Fruit fly (Drosophila melanogaster) whole organism, embryonic: ENCODE results near the gene CG4957.

Experiments used
- Abd-B ChIP-seq: fragments of 200-800 bp; sonication (Bioruptor generic); optimal IDR thresholded peaks from 2 replicates; lab custom pipeline; 2018; ENCODE audit warnings: missing biosample characterization, mild to moderate bottlenecking, missing genetic modification characterization, moderate library complexity
- Atf3 ChIP-seq: fragments of 200-800 bp; sonication (Bioruptor generic); optimal IDR thresholded peaks from 3 replicates; lab custom pipeline; 2016; ENCODE audit warnings: missing biosample characterization, missing genetic modification characterization
- B-H2 ChIP-seq: fragments of 200-800 bp; sonication (Bioruptor generic); optimal IDR thresholded peaks from 2 replicates; lab custom pipeline; 2018; ENCODE audit warnings: missing biosample characterization, mild to moderate bottlenecking, missing genetic modification characterization
- Bgb ChIP-seq: fragments of 200-800 bp; sonication (Bioruptor generic); IDR thresholded peaks from 2 replicates; pipeline ENCODE4 v1.3.6; 2022; ENCODE audit warnings: missing biosample characterization, missing genetic modification characterization; ENCODE audit not compliant: partially characterized antibody
- CG10959 ChIP-seq: fragments of 200-800 bp; sonication (Bioruptor generic); IDR thresholded peaks from 2 replicates; pipeline ENCODE4 v1.3.6; 2022; ENCODE audit warnings: missing biosample characterization, missing genetic modification characterization
- CG10979 ChIP-seq: fragments of 200-800 bp; sonication (Bioruptor generic); optimal IDR thresholded peaks from 2 replicates; lab custom pipeline; 2018; ENCODE audit warnings: missing biosample characterization, mild to moderate bottlenecking, missing genetic modification characterization, moderate library complexity
- CG11504 ChIP-seq: fragments of 200-800 bp; sonication (Bioruptor generic); optimal IDR thresholded peaks from 3 replicates; lab custom pipeline; 2019; ENCODE audit warnings: missing biosample characterization, mild to moderate bottlenecking, missing genetic modification characterization, moderate library complexity
- CG11695 ChIP-seq: fragments of 200-800 bp; sonication (Bioruptor generic); IDR thresholded peaks from 3 replicates; pipeline ENCODE4 v1.3.6; 2022; ENCODE audit warnings: missing biosample characterization, missing genetic modification characterization
- CG13123 ChIP-seq: fragments of 200-800 bp; sonication (Bioruptor generic); optimal IDR thresholded peaks from 2 replicates; lab custom pipeline; 2016; ENCODE audit warnings: missing biosample characterization, missing genetic modification characterization
- CG13424 ChIP-seq: fragments of 200-800 bp; sonication (Bioruptor generic); optimal IDR thresholded peaks from 2 replicates; lab custom pipeline; 2019; ENCODE audit warnings: missing biosample characterization, mild to moderate bottlenecking, missing genetic modification characterization, moderate library complexity
- CG15269 ChIP-seq: fragments of 200-800 bp; sonication (Bioruptor generic); optimal IDR thresholded peaks from 2 replicates; lab custom pipeline; 2018; ENCODE audit warnings: missing biosample characterization, mild to moderate bottlenecking, missing genetic modification characterization, moderate library complexity
- CG17359 ChIP-seq: fragments of 200-800 bp; sonication (Bioruptor generic); optimal IDR thresholded peaks from 3 replicates; lab custom pipeline; 2018; ENCODE audit warnings: missing biosample characterization, mild to moderate bottlenecking, missing genetic modification characterization, moderate library complexity
- CG18262 ChIP-seq: fragments of 200-800 bp; optimal IDR thresholded peaks from 3 replicates; lab custom pipeline; 2019; ENCODE audit warnings: missing biosample characterization, mild to moderate bottlenecking, missing genetic modification characterization, moderate library complexity
- CG18599 ChIP-seq: fragments of 200-800 bp; sonication (Bioruptor generic); optimal IDR thresholded peaks from 3 replicates; lab custom pipeline; 2017; ENCODE audit warnings: missing biosample characterization, missing genetic modification characterization, mild to moderate bottlenecking, moderate library complexity, missing genetic modification reagents
- CG2120 ChIP-seq: fragments of 200-800 bp; sonication (Bioruptor generic); optimal IDR thresholded peaks from 3 replicates; lab custom pipeline; 2016; ENCODE audit warnings: missing biosample characterization, missing genetic modification characterization
- CG2712 ChIP-seq: fragments of 200-800 bp; optimal IDR thresholded peaks from 3 replicates; lab custom pipeline; 2019; ENCODE audit warnings: missing biosample characterization, mild to moderate bottlenecking, missing genetic modification characterization, moderate library complexity
- CG32772 ChIP-seq: fragments of 200-800 bp; sonication (Bioruptor generic); IDR thresholded peaks from 2 replicates; pipeline ENCODE4 v1.3.6; 2022; ENCODE audit warnings: missing biosample characterization, missing genetic modification characterization
- CG3407 ChIP-seq: fragments of 200-800 bp; sonication (Bioruptor generic); optimal IDR thresholded peaks from 2 replicates; lab custom pipeline; 2018; ENCODE audit warnings: missing biosample characterization, mild to moderate bottlenecking, missing genetic modification characterization
- CG34224 ChIP-seq: fragments of 200-800 bp; sonication (Bioruptor generic); IDR thresholded peaks from 3 replicates; pipeline ENCODE4 v1.3.6; 2022; ENCODE audit warnings: missing biosample characterization, missing genetic modification characterization; ENCODE audit not compliant: partially characterized antibody
- D19B ChIP-seq: fragments of 200-800 bp; sonication (Bioruptor generic); optimal IDR thresholded peaks from 2 replicates; lab custom pipeline; 2017; ENCODE audit warnings: missing biosample characterization, mild to moderate bottlenecking, missing genetic modification characterization
- Doc3 ChIP-seq: fragments of 200-800 bp; sonication (Bioruptor generic); IDR thresholded peaks from 3 replicates; pipeline ENCODE4 v1.3.6; 2022; ENCODE audit warnings: missing biosample characterization, missing genetic modification characterization; ENCODE audit not compliant: partially characterized antibody
- Gsc ChIP-seq: fragments of 200-800 bp; sonication (Bioruptor generic); IDR thresholded peaks from 2 replicates; pipeline ENCODE4 v1.3.6; 2022; ENCODE audit warnings: missing biosample characterization, missing genetic modification characterization
- MESR4 ChIP-seq: fragments of 200-800 bp; sonication (Bioruptor generic); optimal IDR thresholded peaks from 2 replicates; lab custom pipeline; 2018; ENCODE audit warnings: missing biosample characterization, mild to moderate bottlenecking, missing genetic modification characterization, moderate library complexity
- Max ChIP-seq: fragments of 200-800 bp; sonication (Bioruptor generic); optimal IDR thresholded peaks from 2 replicates; lab custom pipeline; 2016; ENCODE audit warnings: missing biosample characterization, mild to moderate bottlenecking, missing genetic modification characterization
- Med ChIP-seq: fragments of 200-800 bp; sonication (Bioruptor generic); peaks from one replicate; lab custom pipeline; 2016; ENCODE audit warnings: missing biosample characterization, missing genetic modification characterization, mild to moderate bottlenecking, inconsistent platforms, moderate library complexity
- Meics ChIP-seq: fragments of 200-800 bp; sonication (Bioruptor generic); optimal IDR thresholded peaks from 2 replicates; lab custom pipeline; 2017; ENCODE audit warnings: missing biosample characterization, mild to moderate bottlenecking, missing genetic modification characterization
- Mrtf ChIP-seq: fragments of 200-800 bp; sonication (Bioruptor generic); IDR thresholded peaks from 3 replicates; pipeline ENCODE4 v1.3.6; 2022; ENCODE audit warnings: missing biosample characterization, missing genetic modification characterization
- Vsx1 ChIP-seq: fragments of 200-800 bp; sonication (Bioruptor generic); optimal IDR thresholded peaks from 2 replicates; lab custom pipeline; 2017; ENCODE audit warnings: missing biosample characterization, mild to moderate bottlenecking, missing genetic modification characterization, missing genetic modification reagents
- Xbp1 ChIP-seq: fragments of 200-800 bp; sonication (Bioruptor generic); optimal IDR thresholded peaks from 3 replicates; lab custom pipeline; 2016; ENCODE audit warnings: missing biosample characterization, mild to moderate bottlenecking, missing genetic modification characterization
- Xrp1 ChIP-seq: fragments of 200-800 bp; sonication (Bioruptor generic); IDR thresholded peaks from 2 replicates; pipeline ENCODE4 v1.3.6; 2022; ENCODE audit warnings: missing biosample characterization, missing genetic modification characterization
- ac ChIP-seq: fragments of 200-800 bp; sonication (Bioruptor generic); optimal IDR thresholded peaks from 3 replicates; lab custom pipeline; 2017; ENCODE audit warnings: missing biosample characterization, mild to moderate bottlenecking, missing genetic modification characterization
- ash1 ChIP-seq: fragments of 200-800 bp; sonication (Bioruptor generic); optimal IDR thresholded peaks from 2 replicates; lab custom pipeline; 2018; ENCODE audit warnings: missing biosample characterization, mild to moderate bottlenecking, missing genetic modification characterization
- cg ChIP-seq: fragments of 200-800 bp; sonication (Bioruptor generic); optimal IDR thresholded peaks from 3 replicates; lab custom pipeline; 2019; ENCODE audit warnings: missing biosample characterization, mild to moderate bottlenecking, missing genetic modification characterization, moderate library complexity
- dati ChIP-seq: fragments of 200-800 bp; sonication (Bioruptor generic); IDR thresholded peaks from 2 replicates; pipeline ENCODE4 v1.3.6; 2022; ENCODE audit warnings: missing biosample characterization, missing genetic modification characterization
- esg ChIP-seq: fragments of 200-800 bp; sonication (Bioruptor generic); conservative IDR thresholded peaks from 2 replicates; pipeline ENCODE4 v1.3.6; 2022; ENCODE audit warnings: missing biosample characterization, missing genetic modification characterization
- exex ChIP-seq: fragments of 200-800 bp; sonication (Bioruptor generic); optimal IDR thresholded peaks from 4 replicates; lab custom pipeline; 2018; ENCODE audit warnings: missing biosample characterization, mild to moderate bottlenecking, missing genetic modification characterization, moderate library complexity
- fd96Cb ChIP-seq: fragments of 200-800 bp; sonication (Bioruptor generic); optimal IDR thresholded peaks from 2 replicates; lab custom pipeline; 2018; ENCODE audit warnings: missing biosample characterization, mild to moderate bottlenecking, missing genetic modification characterization, moderate library complexity
- gem ChIP-seq: fragments of 200-800 bp; sonication (Bioruptor generic); optimal IDR thresholded peaks from 2 replicates; lab custom pipeline; 2019; ENCODE audit warnings: missing biosample characterization, mild to moderate bottlenecking, missing genetic modification characterization, moderate library complexity
- grau ChIP-seq: fragments of 200-800 bp; optimal IDR thresholded peaks from 3 replicates; lab custom pipeline; 2019; ENCODE audit warnings: missing biosample characterization, mild to moderate bottlenecking, missing genetic modification characterization, moderate library complexity
- grn ChIP-seq: fragments of 200-800 bp; sonication (Bioruptor generic); optimal IDR thresholded peaks from 3 replicates; lab custom pipeline; 2017; ENCODE audit warnings: missing biosample characterization, missing genetic modification characterization
- ham ChIP-seq: fragments of 200-800 bp; sonication (Bioruptor generic); IDR thresholded peaks from 2 replicates; pipeline ENCODE4 v1.3.6; 2022; ENCODE audit warnings: missing biosample characterization, missing genetic modification characterization
- her ChIP-seq: fragments of 200-800 bp; sonication (Bioruptor generic); optimal IDR thresholded peaks from 2 replicates; lab custom pipeline; 2016; ENCODE audit warnings: missing biosample characterization, missing genetic modification characterization
- lmd ChIP-seq: fragments of 200-800 bp; sonication (Bioruptor generic); IDR thresholded peaks from 2 replicates; pipeline ENCODE4 v1.3.6; 2022; ENCODE audit warnings: missing biosample characterization, missing genetic modification characterization
- luna ChIP-seq: fragments of 200-800 bp; sonication (Bioruptor generic); optimal IDR thresholded peaks from 2 replicates; lab custom pipeline; 2016; ENCODE audit warnings: missing biosample characterization, missing genetic modification characterization
- nerfin-1 ChIP-seq: fragments of 200-800 bp; sonication (Bioruptor generic); optimal IDR thresholded peaks from 3 replicates; lab custom pipeline; 2019; ENCODE audit warnings: missing biosample characterization, mild to moderate bottlenecking, missing genetic modification characterization, moderate library complexity
- sob ChIP-seq: fragments of 200-800 bp; sonication (Bioruptor generic); IDR thresholded peaks from 2 replicates; pipeline ENCODE4 v1.3.6; 2022; ENCODE audit warnings: missing biosample characterization, missing genetic modification characterization
- stc ChIP-seq: fragments of 200-800 bp; sonication (Bioruptor generic); IDR thresholded peaks from 2 replicates; pipeline ENCODE4 v1.3.6; 2022; ENCODE audit warnings: missing biosample characterization, missing genetic modification characterization
- tap ChIP-seq: fragments of 200-800 bp; optimal IDR thresholded peaks from 3 replicates; lab custom pipeline; 2019; ENCODE audit warnings: missing biosample characterization, mild to moderate bottlenecking, missing genetic modification characterization, moderate library complexity
- tio ChIP-seq: fragments of 200-800 bp; sonication (Bioruptor generic); optimal IDR thresholded peaks from 2 replicates; lab custom pipeline; 2017; ENCODE audit warnings: missing biosample characterization, missing genetic modification characterization, inconsistent platforms

The CG4957 gene

DNA sequence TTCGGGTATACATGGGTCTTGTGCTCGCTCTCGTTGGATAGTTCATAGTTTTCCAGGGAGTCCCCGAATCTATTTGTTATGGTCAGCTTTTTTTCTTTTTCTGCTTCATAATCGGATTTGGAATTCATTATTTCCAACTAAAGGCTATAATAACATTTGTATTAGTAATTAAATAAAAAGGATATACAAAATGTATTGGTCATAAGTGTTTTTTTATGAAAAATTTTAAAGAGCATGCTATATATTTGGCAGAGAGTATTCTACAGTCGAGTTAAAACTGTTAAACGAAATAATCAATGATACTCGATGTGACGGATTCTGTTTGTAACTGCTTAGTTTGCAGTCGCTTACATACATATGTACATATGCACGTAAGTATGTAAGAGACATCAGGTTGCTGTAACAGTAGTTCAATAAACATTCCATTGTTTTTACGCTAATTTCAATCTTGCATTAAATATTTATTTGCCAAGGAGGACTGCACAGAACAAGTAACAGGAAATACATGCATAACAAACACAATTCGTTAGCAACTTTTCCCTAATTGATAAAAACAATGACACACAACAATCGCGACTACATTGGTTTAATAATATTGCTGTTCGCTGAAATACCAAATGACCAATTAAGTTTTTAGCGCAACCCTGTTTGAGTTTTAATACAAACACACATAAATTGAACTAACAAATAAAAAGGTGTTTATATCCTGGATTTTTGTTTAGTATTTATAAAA is 30.6 kb downstream of the CG4957 start (continued):
- no peak for TF ChIP-seq stc (GFP tag; lab: Robert Waterston, UW)
- no peak for TF ChIP-seq Mrtf (GFP tag; lab: Robert Waterston, UW)
- peak; percentile 9 for TF ChIP-seq fd96Cb
- TF ChIP-seq CG15269 (tag; lab: Kevin White, UChicago), result peak; percentile 47
- TF ChIP-seq nerfin-1 (tag; lab: Kevin White, UChicago), result peak; percentile 6
- no peak for TF ChIP-seq dati (GFP tag; lab: Robert Waterston, UW)
- no peak for TF ChIP-seq luna (GFP tag; lab: Kevin White, UChicago)
- no peak for TF ChIP-seq grn (GFP tag; lab: Kevin White, UChicago)
- peak; percentile 0 for TF ChIP-seq CG2120 (GFP tag; lab: Kevin White, UChicago)
- TF ChIP-seq CG13123 (GFP tag; lab: Kevin White, UChicago), result no peak
- TF ChIP-seq her (GFP tag; lab: Kevin White, UChicago), result no peak
- TF ChIP-seq CG2712 (tag; lab: Kevin White, UChicago), result peak; percentile 28
- TF ChIP-seq Xbp1 (GFP tag; lab: Kevin White, UChicago), result peak; percentile 16
- peak; percentile 70 for TF ChIP-seq MESR4 (GFP tag; lab: Kevin White, UChicago)
- TF ChIP-seq gem (tag; lab: Kevin White, UChicago), result peak; percentile 62
- peak; percentile 31 for TF ChIP-seq CG11504 (tag; lab: Kevin White, UChicago)
- TF ChIP-seq lmd (GFP tag; lab: Robert Waterston, UW), result no peak
- no peak for TF ChIP-seq CG34224
- peak; percentile 29 for TF ChIP-seq CG10979 (tag; lab: Kevin White, UChicago)
- TF ChIP-seq D19B (GFP tag; lab: Kevin White, UChicago), result peak; percentile 40
- TF ChIP-seq exex (tag; lab: Kevin White, UChicago), result no peak
- peak; percentile 3 for TF ChIP-seq Meics (GFP tag; lab: Kevin White, UChicago)
- TF ChIP-seq sob (GFP tag; lab: Robert Waterston, UW), result 0 out of 2 replicates have a peak, but pooled peaks have one; percentile 32
- TF ChIP-seq ham, result no peak
- TF ChIP-seq CG17359, result peak; percentile 16
- TF ChIP-seq Vsx1, result no peak
- no peak for TF ChIP-seq B-H2 (GFP tag; lab: Kevin White, UChicago)
- TF ChIP-seq CG11695 (GFP tag; lab: Robert Waterston, UW), result no peak
- no peak for TF ChIP-seq Doc3 (GFP tag; lab: Robert Waterston, UW)
- no peak for TF ChIP-seq ac (GFP tag; lab: Kevin White, UChicago)
- TF ChIP-seq CG32772 (GFP tag; lab: Robert Waterston, UW), result no peak
- no peak for TF ChIP-seq CG10959 (GFP tag; lab: Robert Waterston, UW)
- TF ChIP-seq Atf3 (GFP tag; lab: Kevin White, UChicago), result no peak
- peak; percentile 6 for TF ChIP-seq tap
- TF ChIP-seq CG3407 (GFP tag; lab: Kevin White, UChicago), result no peak
- peak; percentile 36 for TF ChIP-seq grau (tag; lab: Kevin White, UChicago)
- no peak for TF ChIP-seq tio (GFP tag; lab: Kevin White, UChicago)
- TF ChIP-seq Max (GFP tag; lab: Kevin White, UChicago), result peak; percentile 37
- TF ChIP-seq CG13424 (tag; lab: Kevin White, UChicago), result peak; percentile 13
- peak; percentile 40; the same call in 1 of the 2 replicates for TF ChIP-seq Xrp1 (GFP tag; lab: Robert Waterston, UW)
- no peak for TF ChIP-seq cg (GFP tag; lab: Kevin White, UChicago)
- peak; percentile 39 for TF ChIP-seq Med
- TF ChIP-seq Abd-B (GFP tag; lab: Kevin White, UChicago), result no peak
- peak; percentile 0 for TF ChIP-seq CG18262 (tag; lab: Kevin White, UChicago)
- no peak for TF ChIP-seq esg
- TF ChIP-seq Gsc, result no peak
- TF ChIP-seq CG18599 (GFP tag; lab: Kevin White, UChicago), result no peak
- no peak for TF ChIP-seq Bgb
- no peak for TF ChIP-seq ash1
